Worm (Caenorhabditis elegans) whole organism, L4 larva: ENCODE results near the gene srw-76.

Experiments used
- D1046.2 ChIP-seq: fragments of 200-800 bp; sonication (Bioruptor generic); IDR thresholded peaks from 2 replicates; pipeline ENCODE4 v1.3.6; 2022; ENCODE audit warnings: missing genetic modification characterization, missing compliant biosample characterization
- F10B5.3 ChIP-seq: sonication (generic microtip); optimal IDR thresholded peaks from 2 replicates; lab custom pipeline; 2016; ENCODE audit warnings: mild to moderate bottlenecking, missing genetic modification characterization, missing compliant biosample characterization
- F44E2.7 ChIP-seq: fragments of 200-800 bp; sonication (Bioruptor generic); IDR thresholded peaks from 2 replicates; pipeline ENCODE4 v2.1.2; 2022; ENCODE audit warnings: missing genetic modification characterization, missing compliant biosample characterization
- Y105C5A.15 ChIP-seq: fragments of 200-800 bp; sonication (Bioruptor generic); IDR thresholded peaks from 2 replicates; pipeline ENCODE4 v1.3.6; 2022; ENCODE audit warnings: missing genetic modification characterization, missing compliant biosample characterization
- Y75B8A.6 ChIP-seq: fragments of 200-800 bp; sonication (Bioruptor generic); IDR thresholded peaks from 2 replicates; pipeline ENCODE4 v1.3.6; 2022; ENCODE audit warnings: missing genetic modification reagents, missing genetic modification characterization, missing compliant biosample characterization
- ZK546.5 ChIP-seq, 2 experiments: sonication (generic microtip); optimal IDR thresholded peaks; 2 replicates each; lab custom pipeline; 2017; ENCODE audit warnings: missing biosample characterization in 2 of 2, missing genetic modification characterization in 2 of 2
- arid-1 ChIP-seq: fragments of 200-800 bp; sonication (Bioruptor generic); conservative IDR thresholded peaks from 2 replicates; pipeline ENCODE4 v1.3.6; 2022; ENCODE audit warnings: missing genetic modification reagents, missing genetic modification characterization, missing compliant biosample characterization
- ceh-44 ChIP-seq: fragments of 200-800 bp; sonication (Bioruptor generic); IDR thresholded peaks from 2 replicates; pipeline ENCODE4 v1.3.6; 2022; ENCODE audit warnings: missing genetic modification reagents, missing genetic modification characterization, missing compliant biosample characterization
- ceh-82 ChIP-seq: sonication (generic microtip); optimal IDR thresholded peaks from 2 replicates; lab custom pipeline; 2017; ENCODE audit warnings: missing biosample characterization, missing genetic modification characterization
- daf-16 ChIP-seq, 3 experiments: sonication (generic microtip); optimal IDR thresholded peaks; 2 replicates each; lab custom pipeline; 2016 to 2017; ENCODE audit warnings: missing genetic modification characterization in 3 of 3, missing genetic modification reagents in 3 of 3, mild to moderate bottlenecking in 2 of 3, missing compliant biosample characterization in 2 of 3, missing biosample characterization in 1 of 3, moderate library complexity in 1 of 3
- daf-19 ChIP-seq: fragments of 200-800 bp; sonication (Bioruptor generic); conservative IDR thresholded peaks from 2 replicates; pipeline ENCODE4 v1.3.6; 2022; ENCODE audit warnings: missing genetic modification characterization, missing compliant biosample characterization
- dmd-6 ChIP-seq: fragments of 200-800 bp; sonication (Bioruptor generic); IDR thresholded peaks from 2 replicates; pipeline ENCODE4 v1.3.6; 2022; ENCODE audit warnings: missing genetic modification reagents, missing genetic modification characterization, missing compliant biosample characterization
- dmd-8 ChIP-seq: fragments of 200-800 bp; sonication (Bioruptor generic); IDR thresholded peaks from 2 replicates; pipeline ENCODE4 v1.3.6; 2022; ENCODE audit warnings: missing genetic modification characterization, missing compliant biosample characterization
- duxl-1 ChIP-seq: sonication (generic microtip); optimal IDR thresholded peaks from 2 replicates; lab custom pipeline; 2016; ENCODE audit warnings: mild to moderate bottlenecking, missing genetic modification characterization, moderate library complexity, missing compliant biosample characterization; ENCODE audit not compliant: poor library complexity
- egl-27 ChIP-seq: sonication (generic microtip); optimal IDR thresholded peaks from 3 replicates; lab custom pipeline; 2017; ENCODE audit warnings: missing biosample characterization, missing genetic modification reagents, missing genetic modification characterization
- egl-43 ChIP-seq: fragments of 200-800 bp; sonication (Bioruptor generic); IDR thresholded peaks from 2 replicates; pipeline ENCODE4 v1.3.6; 2022; ENCODE audit warnings: missing genetic modification reagents, missing genetic modification characterization, missing compliant biosample characterization
- hlh-11 ChIP-seq: fragments of 200-800 bp; sonication (Bioruptor generic); optimal IDR thresholded peaks from 2 replicates; lab custom pipeline; 2018; ENCODE audit warnings: mild to moderate bottlenecking, missing genetic modification characterization, missing compliant biosample characterization
- hmg-1.1 ChIP-seq: fragments of 200-800 bp; sonication (Bioruptor generic); IDR thresholded peaks from 2 replicates; pipeline ENCODE4 v1.3.6; 2022; ENCODE audit warnings: missing genetic modification reagents, missing genetic modification characterization, missing compliant biosample characterization
- jun-1 ChIP-seq: fragments of 150-350 bp; optimal IDR thresholded peaks from 2 replicates; lab custom pipeline; 2014; ENCODE audit warnings: missing biosample characterization, missing genetic modification reagents, missing genetic modification characterization
- lim-7 ChIP-seq: fragments of 200-800 bp; sonication (Bioruptor generic); IDR thresholded peaks from 2 replicates; pipeline ENCODE4 v1.3.6; 2022; ENCODE audit warnings: missing genetic modification characterization, missing compliant biosample characterization
- lin-1 ChIP-seq: fragments of 200-800 bp; sonication (Bioruptor generic); IDR thresholded peaks from 2 replicates; pipeline ENCODE4 v1.3.6; 2022; ENCODE audit warnings: missing genetic modification reagents, missing genetic modification characterization, missing compliant biosample characterization
- lir-3 ChIP-seq: sonication (generic microtip); optimal IDR thresholded peaks from 2 replicates; lab custom pipeline; 2016; ENCODE audit warnings: mild to moderate bottlenecking, missing genetic modification characterization, missing compliant biosample characterization
- lsy-2 ChIP-seq, 2 experiments: fragments of 150-350 bp in 1 of 2; sonication (generic microtip) in 1 of 2; optimal IDR thresholded peaks; 2 replicates each; lab custom pipeline; 2014 to 2017; ENCODE audit warnings: missing biosample characterization in 2 of 2, missing genetic modification characterization in 2 of 2
- madf-5 ChIP-seq, 2 experiments: fragments of 200-800 bp; sonication (Bioruptor generic); IDR thresholded peaks; 2 replicates each; pipeline ENCODE4 v1.3.6; 2022; ENCODE audit warnings: missing compliant biosample characterization in 2 of 2, missing genetic modification characterization in 2 of 2
- mes-2 ChIP-seq: sonication (generic microtip); optimal IDR thresholded peaks from 2 replicates; lab custom pipeline; 2016; ENCODE audit warnings: missing genotype, mild to moderate bottlenecking, missing genetic modification characterization, missing compliant biosample characterization; ENCODE audit not compliant: poor library complexity, severe bottlenecking
- nhr-28 ChIP-seq: fragments of 150-350 bp; optimal IDR thresholded peaks from 2 replicates; lab custom pipeline; 2014; ENCODE audit warnings: missing biosample characterization, missing genetic modification characterization
- nhr-41 ChIP-seq: fragments of 200-800 bp; sonication (Bioruptor generic); IDR thresholded peaks from 2 replicates; pipeline ENCODE4 v1.3.6; 2022; ENCODE audit warnings: missing genetic modification reagents, missing genetic modification characterization, missing compliant biosample characterization
- nhr-6 ChIP-seq: fragments of 150-350 bp; optimal IDR thresholded peaks from 2 replicates; lab custom pipeline; 2014; ENCODE audit warnings: missing biosample characterization, missing genetic modification characterization
- php-3 ChIP-seq: fragments of 200-800 bp; sonication (Bioruptor generic); IDR thresholded peaks from 2 replicates; pipeline ENCODE4 v1.3.6; 2022; ENCODE audit warnings: missing genetic modification reagents, missing genetic modification characterization, missing compliant biosample characterization
- set-16 ChIP-seq: fragments of 200-800 bp; sonication (Bioruptor generic); IDR thresholded peaks from 2 replicates; pipeline ENCODE4 v1.3.6; 2022; ENCODE audit warnings: missing genetic modification reagents, missing genetic modification characterization, missing compliant biosample characterization
- spr-3 ChIP-seq: fragments of 200-800 bp; sonication (Bioruptor generic); optimal IDR thresholded peaks from 2 replicates; lab custom pipeline; 2018; ENCODE audit warnings: mild to moderate bottlenecking, missing genetic modification characterization, missing compliant biosample characterization
- unc-130 ChIP-seq: sonication (generic microtip); optimal IDR thresholded peaks from 2 replicates; lab custom pipeline; 2016; ENCODE audit warnings: missing genetic modification reagents, missing genetic modification characterization, missing compliant biosample characterization
- unc-39 ChIP-seq: sonication (generic microtip); optimal IDR thresholded peaks from 2 replicates; lab custom pipeline; 2017; ENCODE audit warnings: missing biosample characterization, missing genetic modification characterization
- zfp-3 ChIP-seq: fragments of 200-800 bp; sonication (Bioruptor generic); conservative IDR thresholded peaks from 2 replicates; pipeline ENCODE4 v1.3.6; 2022; ENCODE audit warnings: missing genetic modification reagents, missing genetic modification characterization, missing compliant biosample characterization
- ztf-7 ChIP-seq: fragments of 150-350 bp; optimal IDR thresholded peaks from 2 replicates; lab custom pipeline; 2014; ENCODE audit warnings: missing biosample characterization, missing genetic modification characterization

Gene srw-76

DNA sequence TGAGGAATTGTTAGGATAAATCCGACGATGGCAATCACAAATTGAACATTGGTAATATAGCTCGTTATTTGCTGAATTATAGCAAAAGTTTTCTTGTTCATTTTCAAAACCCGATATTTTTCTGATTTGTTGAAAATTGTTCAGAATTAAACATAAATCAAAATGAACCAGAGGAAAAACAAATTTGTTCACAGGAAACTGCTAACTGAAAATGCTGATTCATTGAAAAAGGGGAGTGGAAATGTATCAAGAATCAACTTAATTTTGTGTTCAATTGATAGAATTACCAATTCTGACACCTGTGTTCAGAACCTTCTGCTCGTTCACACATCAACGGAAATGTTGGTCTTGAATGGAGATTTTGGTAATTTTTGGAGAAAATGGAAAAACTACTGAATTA, 5.5 kb upstream of the srw-76 start, which contains the start of gene srw-77:
TSS of gene srw-77 (minus strand) at position 101 of the 400 bp plus-strand sequence.
- no peak for TF ChIP-seq set-16 (GFP tag; lab: Robert Waterston, UW)
- TF ChIP-seq lsy-2 (tag; optimal IDR thresholded peaks at IDR 0.05; lab: Kevin White, UChicago) = no peak
- TF ChIP-seq lir-3 (tag; lab: Kevin White, UChicago) = no peak
- TF ChIP-seq jun-1 (tag; lab: Kevin White, UChicago) = no peak
- no peak for TF ChIP-seq unc-39 (tag; lab: Kevin White, UChicago)
- no peak for TF ChIP-seq madf-5 (GFP tag; IDR thresholded peaks at IDR 0.05; lab: Robert Waterston, UW)
- TF ChIP-seq unc-130 = no peak
- no peak for TF ChIP-seq F10B5.3
- TF ChIP-seq Y75B8A.6 (GFP tag; lab: Robert Waterston, UW) = no peak
- TF ChIP-seq ceh-82 (tag; lab: Kevin White, UChicago) = no peak
- TF ChIP-seq, all 104 proteins: peak for 0

DNA sequence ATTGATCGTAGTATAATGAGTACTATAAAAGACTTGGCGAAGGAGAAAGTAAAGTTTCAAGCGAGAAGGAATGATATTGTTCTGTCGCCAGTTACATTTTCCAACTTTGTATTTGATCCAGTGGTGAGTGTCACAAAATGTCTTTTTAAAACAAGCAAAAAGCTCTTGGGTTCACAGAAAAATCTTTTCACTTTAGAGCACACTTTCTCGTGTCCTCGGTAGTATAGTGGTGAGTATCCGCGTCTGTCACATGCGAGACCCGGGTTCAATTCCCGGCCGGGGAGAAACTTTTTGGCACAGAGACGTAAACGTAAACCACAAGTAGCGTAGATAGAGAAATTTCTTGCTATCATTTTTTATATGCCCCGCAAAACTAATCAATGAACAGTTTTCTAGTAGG, 2.3 kb upstream of the srw-76 start:
- peak; percentile 74 for TF ChIP-seq lim-7 (GFP tag; lab: Robert Waterston, UW)
- no peak for TF ChIP-seq daf-16 (GFP tag; optimal IDR thresholded peaks at IDR 0.05; lab: Kevin White, UChicago)
- TF ChIP-seq daf-16 (tag; optimal IDR thresholded peaks at IDR 0.05; lab: Kevin White, UChicago) = peak; percentile 42
- TF ChIP-seq Y75B8A.6 (GFP tag; lab: Robert Waterston, UW) = no peak
- TF ChIP-seq dmd-8 (GFP tag; lab: Robert Waterston, UW) = peak; percentile 81; the same call in 1 of the 2 replicates
- TF ChIP-seq dmd-6 (GFP tag; lab: Robert Waterston, UW) = peak; percentile 43; the same call in 1 of the 2 replicates
- TF ChIP-seq D1046.2 (GFP tag; lab: Robert Waterston, UW) = no peak
- TF ChIP-seq ztf-7 (tag; lab: Kevin White, UChicago) = no peak
- 0 out of 2 replicates have a peak, but pooled peaks have one; percentile 21 for TF ChIP-seq arid-1
- TF ChIP-seq nhr-41 = 0 out of 2 replicates have a peak, but pooled peaks have one; percentile 10
- TF ChIP-seq F44E2.7 (GFP tag; lab: Robert Waterston, UW) = 0 out of 2 replicates have a peak, but pooled peaks have one; percentile 48
- TF ChIP-seq zfp-3 = 0 out of 2 replicates have a peak, but pooled peaks have one; percentile 38
- TF ChIP-seq duxl-1 = peak; percentile 74
- 0 out of 2 replicates have a peak, but pooled peaks have one; percentile 12 for TF ChIP-seq lin-1 (GFP tag; lab: Robert Waterston, UW)
- peak; percentile 69 for TF ChIP-seq daf-19 (GFP tag; lab: Robert Waterston, UW)
- no peak for TF ChIP-seq nhr-6 (tag; lab: Kevin White, UChicago)
- TF ChIP-seq ceh-44 (GFP tag; lab: Robert Waterston, UW) = no peak
- no peak for TF ChIP-seq mes-2 (tag; lab: Kevin White, UChicago)
- TF ChIP-seq php-3 (GFP tag; lab: Robert Waterston, UW) = peak; percentile 30; the same call in 1 of the 2 replicates
- TF ChIP-seq, all 104 proteins: peak for 12

DNA sequence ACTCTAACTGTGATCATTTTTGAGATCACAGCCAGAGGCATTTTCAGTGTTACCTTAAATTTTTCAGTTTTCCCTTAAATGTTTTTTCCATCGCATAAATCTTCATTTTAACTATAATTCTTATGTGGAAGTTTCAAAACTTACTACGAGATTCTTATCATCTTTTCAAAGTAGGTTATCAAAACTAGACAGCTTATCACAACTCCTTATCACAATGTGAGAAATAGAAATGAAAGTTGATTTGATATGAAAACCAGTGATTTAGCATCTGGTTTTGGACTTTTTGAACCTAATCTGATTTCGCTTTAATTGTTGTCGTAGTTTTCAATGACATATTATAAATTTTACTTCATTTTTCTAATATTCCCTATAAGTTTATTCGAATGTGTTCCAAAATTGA, 2.2 kb downstream of the srw-76 start, which contains the start of gene mltn-11:
TSS of gene mltn-11 (plus strand) at position 276 of the 400 bp plus-strand sequence.
- TF ChIP-seq D1046.2 (GFP tag; lab: Robert Waterston, UW) = no peak
- TF ChIP-seq nhr-6 (tag; lab: Kevin White, UChicago) = no peak
- TF ChIP-seq F44E2.7 (GFP tag; lab: Robert Waterston, UW) = no peak
- no peak for TF ChIP-seq Y105C5A.15 (GFP tag; lab: Robert Waterston, UW)
- TF ChIP-seq egl-27 (tag; lab: Kevin White, UChicago) = no peak
- no peak for TF ChIP-seq spr-3 (GFP tag; lab: Kevin White, UChicago)
- TF ChIP-seq nhr-28 (tag; lab: Kevin White, UChicago) = no peak
- no peak for TF ChIP-seq ZK546.5 (tag; optimal IDR thresholded peaks at IDR 0.05; lab: Kevin White, UChicago)
- no peak for TF ChIP-seq hlh-11 (tag; lab: Kevin White, UChicago)
- no peak for TF ChIP-seq egl-43 (GFP tag; lab: Robert Waterston, UW)
- TF ChIP-seq hmg-1.1 (GFP tag; lab: Robert Waterston, UW) = no peak
- TF ChIP-seq, all 104 proteins: peak for 0
